Fruit fly (Drosophila melanogaster) whole organism, prepupa: ENCODE measurements around the gene brat.

Source experiments
- Blimp-1 ChIP-seq: fragments of 200-800 bp; sonication (Bioruptor generic); optimal IDR thresholded peaks from 3 replicates; lab custom pipeline; 2017; ENCODE audit warnings: missing biosample characterization, missing genetic modification characterization, mild to moderate bottlenecking, moderate library complexity, missing genetic modification reagents
- CG10669 ChIP-seq: fragments of 200-800 bp; sonication (Bioruptor generic); optimal IDR thresholded peaks from 3 replicates; lab custom pipeline; 2018; ENCODE audit warnings: missing biosample characterization, mild to moderate bottlenecking, missing genetic modification characterization, moderate library complexity
- CG11762 ChIP-seq: fragments of 200-800 bp; sonication (Bioruptor generic); optimal IDR thresholded peaks from 3 replicates; lab custom pipeline; 2016; ENCODE audit warnings: missing biosample characterization, missing genetic modification characterization; ENCODE audit not compliant: insufficient read depth
- CG11902 ChIP-seq: fragments of 200-800 bp; sonication (Bioruptor generic); optimal IDR thresholded peaks from 3 replicates; lab custom pipeline; 2016; ENCODE audit warnings: missing biosample characterization, missing genetic modification characterization
- CG15336 ChIP-seq: fragments of 200-800 bp; sonication (Bioruptor generic); IDR thresholded peaks from 2 replicates; pipeline ENCODE4 v1.3.6; 2022; ENCODE audit warnings: missing biosample characterization, missing genetic modification characterization
- CG16779 ChIP-seq: fragments of 200-800 bp; sonication (Bioruptor generic); optimal IDR thresholded peaks from 3 replicates; lab custom pipeline; 2017; ENCODE audit warnings: missing biosample characterization, mild to moderate bottlenecking, missing genetic modification characterization
- CG3032 ChIP-seq: fragments of 200-800 bp; optimal IDR thresholded peaks from 2 replicates; lab custom pipeline; 2019; ENCODE audit warnings: missing biosample characterization, mild to moderate bottlenecking, missing genetic modification characterization, moderate library complexity
- CG31627 ChIP-seq: fragments of 200-800 bp; sonication (Bioruptor generic); optimal IDR thresholded peaks from 3 replicates; lab custom pipeline; 2016; ENCODE audit warnings: missing biosample characterization, missing genetic modification characterization
- CG32006 ChIP-seq: fragments of 200-800 bp; sonication (Bioruptor generic); optimal IDR thresholded peaks from 3 replicates; lab custom pipeline; 2017; ENCODE audit warnings: missing biosample characterization, mild to moderate bottlenecking, missing genetic modification characterization
- CG3919 ChIP-seq: fragments of 200-800 bp; sonication (Bioruptor generic); optimal IDR thresholded peaks from 3 replicates; lab custom pipeline; 2016; ENCODE audit warnings: missing biosample characterization, missing genetic modification characterization
- CG4318 ChIP-seq: fragments of 200-800 bp; sonication (Bioruptor generic); optimal IDR thresholded peaks from 3 replicates; lab custom pipeline; 2017; ENCODE audit warnings: missing biosample characterization, mild to moderate bottlenecking, missing genetic modification characterization
- CG6163 ChIP-seq: fragments of 200-800 bp; sonication (Bioruptor generic); IDR thresholded peaks from 3 replicates; pipeline ENCODE4 v1.3.6; 2022; ENCODE audit warnings: missing biosample characterization, missing genetic modification characterization
- CG6792 ChIP-seq: fragments of 200-800 bp; sonication (Bioruptor generic); optimal IDR thresholded peaks from 3 replicates; lab custom pipeline; 2016; ENCODE audit warnings: missing biosample characterization, missing genetic modification characterization
- CG6854 ChIP-seq: fragments of 200-800 bp; sonication (Bioruptor generic); optimal IDR thresholded peaks from 2 replicates; lab custom pipeline; 2017; ENCODE audit warnings: missing biosample characterization, mild to moderate bottlenecking, missing genetic modification characterization
- CG8119 ChIP-seq: fragments of 200-800 bp; sonication (Bioruptor generic); IDR thresholded peaks from 3 replicates; pipeline ENCODE4 v1.3.6; 2022; ENCODE audit warnings: missing biosample characterization, missing genetic modification characterization
- CG8319 ChIP-seq: fragments of 200-800 bp; sonication (Bioruptor generic); optimal IDR thresholded peaks from 3 replicates; lab custom pipeline; 2016; ENCODE audit warnings: missing biosample characterization, missing genetic modification characterization
- CG8632 ChIP-seq: fragments of 200-800 bp; sonication (Bioruptor generic); optimal IDR thresholded peaks from 3 replicates; lab custom pipeline; 2016; ENCODE audit warnings: missing biosample characterization, missing genetic modification characterization
- CG9139 ChIP-seq: fragments of 200-800 bp; sonication (Bioruptor generic); optimal IDR thresholded peaks from 3 replicates; lab custom pipeline; 2017; ENCODE audit warnings: missing biosample characterization, mild to moderate bottlenecking, missing genetic modification characterization
- Eip75B ChIP-seq: fragments of 200-800 bp; sonication (Bioruptor generic); optimal IDR thresholded peaks from 3 replicates; lab custom pipeline; 2016; ENCODE audit warnings: missing biosample characterization, missing genetic modification characterization
- Eip78C ChIP-seq: fragments of 200-800 bp; sonication (Bioruptor generic); peaks from one replicate; lab custom pipeline; 2016; ENCODE audit warnings: missing biosample characterization, missing genetic modification characterization
- Eip93F ChIP-seq: fragments of 200-800 bp; sonication (Bioruptor generic); optimal IDR thresholded peaks from 2 replicates; lab custom pipeline; 2016; ENCODE audit warnings: missing biosample characterization, mild to moderate bottlenecking, missing genetic modification characterization
- Gug ChIP-seq: fragments of 200-800 bp; sonication (Bioruptor generic); IDR thresholded peaks from 2 replicates; pipeline ENCODE4 v1.3.6; 2022; ENCODE audit warnings: missing biosample characterization, missing genetic modification characterization
- Hr38 ChIP-seq: sonication (Bioruptor generic); optimal IDR thresholded peaks from 2 replicates; lab custom pipeline; 2016; ENCODE audit warnings: missing biosample characterization, missing genetic modification characterization
- Hr4 ChIP-seq: fragments of 200-800 bp; sonication (Bioruptor generic); optimal IDR thresholded peaks from 3 replicates; lab custom pipeline; 2016; ENCODE audit warnings: missing biosample characterization, missing genetic modification characterization
- Lpt ChIP-seq: fragments of 200-800 bp; sonication (Bioruptor generic); optimal IDR thresholded peaks from 3 replicates; lab custom pipeline; 2016; ENCODE audit warnings: missing biosample characterization, missing genetic modification characterization
- Met ChIP-seq: fragments of 200-800 bp; sonication (Bioruptor generic); optimal IDR thresholded peaks from 3 replicates; lab custom pipeline; 2016; ENCODE audit warnings: missing biosample characterization, missing genetic modification characterization
- OdsH ChIP-seq: fragments of 200-800 bp; sonication (Bioruptor generic); optimal IDR thresholded peaks from 3 replicates; lab custom pipeline; 2016; ENCODE audit warnings: missing biosample characterization, missing genetic modification characterization
- Sox102F ChIP-seq: fragments of 200-800 bp; sonication (Bioruptor generic); optimal IDR thresholded peaks from 2 replicates; lab custom pipeline; 2016; ENCODE audit warnings: missing biosample characterization, mild to moderate bottlenecking, missing genetic modification characterization
- Sox14 ChIP-seq: fragments of 200-800 bp; sonication (Bioruptor generic); optimal IDR thresholded peaks from 3 replicates; lab custom pipeline; 2016; ENCODE audit warnings: missing biosample characterization, missing genetic modification characterization
- Sox15 ChIP-seq: fragments of 200-800 bp; sonication (Bioruptor generic); optimal IDR thresholded peaks from 3 replicates; lab custom pipeline; 2016; ENCODE audit warnings: missing biosample characterization, missing genetic modification characterization
- achi ChIP-seq: fragments of 200-800 bp; sonication (Bioruptor generic); optimal IDR thresholded peaks from 3 replicates; lab custom pipeline; 2016; ENCODE audit warnings: missing biosample characterization, missing genetic modification characterization
- acj6 ChIP-seq: fragments of 200-800 bp; sonication (Bioruptor generic); optimal IDR thresholded peaks from 3 replicates; lab custom pipeline; 2016; ENCODE audit warnings: missing biosample characterization, missing genetic modification characterization
- cyc ChIP-seq: fragments of 200-800 bp; sonication (Bioruptor generic); optimal IDR thresholded peaks from 3 replicates; lab custom pipeline; 2016; ENCODE audit warnings: missing biosample characterization, missing genetic modification characterization
- dac ChIP-seq: fragments of 200-800 bp; sonication (Bioruptor generic); optimal IDR thresholded peaks from 2 replicates; lab custom pipeline; 2017; ENCODE audit warnings: missing biosample characterization, mild to moderate bottlenecking, missing genetic modification characterization
- dsx ChIP-seq: fragments of 200-800 bp; optimal IDR thresholded peaks from 3 replicates; lab custom pipeline; 2019; ENCODE audit warnings: missing biosample characterization, mild to moderate bottlenecking, missing genetic modification characterization, moderate library complexity; ENCODE audit not compliant: poor library complexity, severe bottlenecking
- eg ChIP-seq: fragments of 200-800 bp; sonication (Bioruptor generic); IDR thresholded peaks from 3 replicates; pipeline ENCODE4 v1.3.6; 2022; ENCODE audit warnings: missing biosample characterization, missing genetic modification characterization
- fd59A ChIP-seq: fragments of 200-800 bp; sonication (Bioruptor generic); optimal IDR thresholded peaks from 2 replicates; lab custom pipeline; 2017; ENCODE audit warnings: missing biosample characterization, mild to moderate bottlenecking, missing genetic modification characterization, missing genetic modification reagents
- fd85E ChIP-seq: fragments of 200-800 bp; sonication (Bioruptor generic); optimal IDR thresholded peaks from 3 replicates; lab custom pipeline; 2016; ENCODE audit warnings: missing biosample characterization, missing genetic modification characterization
- fkh ChIP-seq: fragments of 200-800 bp; sonication (Bioruptor generic); optimal IDR thresholded peaks from 3 replicates; lab custom pipeline; 2017; ENCODE audit warnings: missing biosample characterization, mild to moderate bottlenecking, missing genetic modification characterization, moderate library complexity
- lz ChIP-seq: fragments of 200-800 bp; sonication (Bioruptor generic); optimal IDR thresholded peaks from 3 replicates; lab custom pipeline; 2016; ENCODE audit warnings: missing biosample characterization, missing genetic modification characterization
- net ChIP-seq: fragments of 200-800 bp; sonication (Bioruptor generic); optimal IDR thresholded peaks from 3 replicates; lab custom pipeline; 2016; ENCODE audit warnings: missing biosample characterization, missing genetic modification characterization
- pdm3 ChIP-seq: fragments of 200-800 bp; sonication (Bioruptor generic); optimal IDR thresholded peaks from 3 replicates; lab custom pipeline; 2016; ENCODE audit warnings: missing biosample characterization, missing genetic modification characterization
- salr ChIP-seq, 2 experiments: fragments of 200-800 bp; sonication (Bioruptor generic); optimal IDR thresholded peaks; 3 replicates each; lab custom pipeline; 2016 to 2018; ENCODE audit warnings: missing biosample characterization in 2 of 2, missing genetic modification characterization in 2 of 2, mild to moderate bottlenecking in 1 of 2
- spab ChIP-seq: fragments of 200-800 bp; sonication (Bioruptor generic); optimal IDR thresholded peaks from 2 replicates; lab custom pipeline; 2017; ENCODE audit warnings: missing biosample characterization, mild to moderate bottlenecking, missing genetic modification characterization, missing genetic modification reagents
- topi ChIP-seq: fragments of 200-800 bp; sonication (Bioruptor generic); optimal IDR thresholded peaks from 3 replicates; lab custom pipeline; 2016; ENCODE audit warnings: missing biosample characterization, missing genetic modification characterization
- vri ChIP-seq: fragments of 200-800 bp; sonication (Bioruptor generic); optimal IDR thresholded peaks from 3 replicates; lab custom pipeline; 2016; ENCODE audit warnings: missing biosample characterization, mild to moderate bottlenecking, missing genetic modification characterization

The brat gene

dm6 chr2L:19158005-19158666 lies 24.5 kb downstream of the brat start (continued):
- TF ChIP-seq Eip78C (GFP tag; lab: Kevin White, UChicago) (peak; percentile 86), salr (GFP tag; optimal IDR thresholded peaks at IDR 0.05; lab: Kevin White, UChicago) (peak in 1 of 2 experiments; percentile 29), achi (GFP tag; lab: Kevin White, UChicago) (peak; percentile 18), CG6854 (GFP tag; lab: Kevin White, UChicago) (peak; percentile 76)

dm6 chr2L:19158679-19159551 lies 25.3 kb downstream of the brat start:
- TF ChIP-seq dsx (GFP tag; lab: Kevin White, UChicago) (peak; percentile 43), cyc (GFP tag; lab: Kevin White, UChicago) (peak; percentile 61), CG32006 (GFP tag; lab: Kevin White, UChicago) (peak; percentile 75), pdm3 (peak; percentile 68), eg (GFP tag; lab: Robert Waterston, UW) (peak; percentile 46; the same call in 1 of the 3 replicates), Sox102F (GFP tag; lab: Kevin White, UChicago) (peak; percentile 70), fd59A (GFP tag; lab: Kevin White, UChicago) (no peak), CG15336 (peak; percentile 48), CG9139 (GFP tag; lab: Kevin White, UChicago) (no peak), CG11902 (GFP tag; lab: Kevin White, UChicago) (no peak), Eip78C (GFP tag; lab: Kevin White, UChicago) (peak; percentile 78), Met (GFP tag; lab: Kevin White, UChicago) (peak; percentile 65), CG8319 (GFP tag; lab: Kevin White, UChicago) (peak; percentile 55), CG4318 (GFP tag; lab: Kevin White, UChicago) (peak; percentile 37), achi (GFP tag; lab: Kevin White, UChicago) (peak; percentile 69), CG3919 (GFP tag; lab: Kevin White, UChicago) (peak; percentile 45), Eip93F (GFP tag; lab: Kevin White, UChicago) (peak; percentile 63), OdsH (peak; percentile 71), fkh (GFP tag; lab: Kevin White, UChicago) (peak; percentile 72), topi (peak; percentile 63), Lpt (GFP tag; lab: Kevin White, UChicago) (no peak), CG8632 (GFP tag; lab: Kevin White, UChicago) (peak; percentile 56), vri (GFP tag; lab: Kevin White, UChicago) (peak; percentile 86), lz (GFP tag; lab: Kevin White, UChicago) (peak; percentile 72), fd85E (GFP tag; lab: Kevin White, UChicago) (no peak), acj6 (GFP tag; lab: Kevin White, UChicago) (peak; percentile 64), Hr4 (GFP tag; lab: Kevin White, UChicago) (peak; percentile 80), spab (GFP tag; lab: Kevin White, UChicago) (peak; percentile 3), Blimp-1 (no peak), CG31627 (GFP tag; lab: Kevin White, UChicago) (peak; percentile 69), CG10669 (GFP tag; lab: Kevin White, UChicago) (peak; percentile 31), salr (GFP tag; optimal IDR thresholded peaks at IDR 0.05; lab: Kevin White, UChicago) (peak in 1 of 2 experiments; percentile 42), Sox14 (GFP tag; lab: Kevin White, UChicago) (peak; percentile 57), CG3032 (tag; lab: Kevin White, UChicago) (peak; percentile 15), net (GFP tag; lab: Kevin White, UChicago) (peak; percentile 42), dac (GFP tag; lab: Kevin White, UChicago) (peak; percentile 21), Hr38 (no peak), Eip75B (GFP tag; lab: Kevin White, UChicago) (peak; percentile 8), Sox15 (peak; percentile 17), Gug (GFP tag; lab: Robert Waterston, UW) (peak; percentile 45), CG16779 (tag; lab: Kevin White, UChicago) (no peak), CG11762 (GFP tag; lab: Kevin White, UChicago) (peak; percentile 37), CG8119 (GFP tag; lab: Robert Waterston, UW) (peak; percentile 50; the same call in 2 of the 3 replicates), CG6792 (GFP tag; lab: Kevin White, UChicago) (peak; percentile 45), CG6163 (GFP tag; lab: Robert Waterston, UW) (peak; percentile 30; the same call in 1 of the 3 replicates)
